Fruit fly (Drosophila melanogaster): ENCODE data around the gene SKIP.

dm6 chr3R:22145425-22146411 lies 12.1 kb downstream of the SKIP start:
- no peak for TF ChIP-seq sage (GFP tag; optimal IDR thresholded peaks at IDR 0.05)
- TF ChIP-seq pan (optimal IDR thresholded peaks at IDR 0.05): no peak
- TF ChIP-seq Myc (optimal IDR thresholded peaks at IDR 0.05): no peak
- no peak for TF ChIP-seq HLH106 (tag; optimal IDR thresholded peaks at IDR 0.05)
- TF ChIP-seq dl (GFP tag; optimal IDR thresholded peaks at IDR 0.05; ENCODE audit: insufficient read depth in 1 of 2, partially characterized antibody in 2 of 2): no peak
- TF ChIP-seq Hr83 (GFP tag; optimal IDR thresholded peaks at IDR 0.05; ENCODE audit: poor library complexity, severe bottlenecking): no peak
- TF ChIP-seq CG32264 (GFP tag; optimal IDR thresholded peaks at IDR 0.05): no peak
